Worm (Caenorhabditis elegans) whole organism, L4 larva: ENCODE measurements around the gene spig-6.

ENCODE experiments used
- F37D6.2 ChIP-seq: sonication (generic microtip); optimal IDR thresholded peaks from 2 replicates; lab custom pipeline; 2016; ENCODE audit warnings: mild to moderate bottlenecking, missing genetic modification characterization, missing compliant biosample characterization
- F44E2.7 ChIP-seq: fragments of 200-800 bp; sonication (Bioruptor generic); IDR thresholded peaks from 2 replicates; pipeline ENCODE4 v2.1.2; 2022; ENCODE audit warnings: missing genetic modification characterization, missing compliant biosample characterization
- T20F7.1 ChIP-seq: fragments of 200-800 bp; sonication (Bioruptor generic); optimal IDR thresholded peaks from 2 replicates; lab custom pipeline; 2018; ENCODE audit warnings: mild to moderate bottlenecking, missing genetic modification characterization, missing compliant biosample characterization
- ama-1 ChIP-seq: fragments of 150-350 bp; optimal IDR thresholded peaks from 2 replicates; lab custom pipeline; 2014; ENCODE audit warnings: inconsistent platforms, mixed read lengths
- daf-8 ChIP-seq: fragments of 200-800 bp; sonication (Bioruptor generic); IDR thresholded peaks from 2 replicates; pipeline ENCODE4 v1.3.6; 2022; ENCODE audit warnings: missing genetic modification characterization, missing compliant biosample characterization
- fos-1 ChIP-seq: fragments of 150-350 bp; optimal IDR thresholded peaks from 2 replicates; lab custom pipeline; 2014; ENCODE audit warnings: missing biosample characterization, missing genetic modification characterization
- lin-1 ChIP-seq: fragments of 200-800 bp; sonication (Bioruptor generic); IDR thresholded peaks from 2 replicates; pipeline ENCODE4 v1.3.6; 2022; ENCODE audit warnings: missing genetic modification reagents, missing genetic modification characterization, missing compliant biosample characterization
- lin-39 ChIP-seq: fragments of 150-350 bp; optimal IDR thresholded peaks from 2 replicates; lab custom pipeline; 2014; ENCODE audit warnings: missing biosample characterization, missing genetic modification reagents, missing genetic modification characterization
- mdl-1 ChIP-seq, 2 experiments: fragments of 150-350 bp in 1 of 2; sonication (generic microtip) in 1 of 2; optimal IDR thresholded peaks; 2 replicates each; lab custom pipeline; 2014 to 2017; ENCODE audit warnings: missing biosample characterization in 2 of 2, missing genetic modification characterization in 2 of 2
- nhr-11 ChIP-seq: fragments of 150-350 bp; optimal IDR thresholded peaks from 2 replicates; lab custom pipeline; 2014; ENCODE audit warnings: missing biosample characterization, missing genetic modification characterization
- skn-1 ChIP-seq: fragments of 150-350 bp; optimal IDR thresholded peaks from 2 replicates; lab custom pipeline; 2014; ENCODE audit warnings: missing biosample characterization, missing genetic modification characterization
- snpc-4 ChIP-seq: fragments of 150-350 bp; optimal IDR thresholded peaks from 2 replicates; lab custom pipeline; 2014; ENCODE audit warnings: missing biosample characterization, missing genetic modification characterization
- unc-62 ChIP-seq, 3 experiments: fragments of 150-350 bp in 1 of 3; sonication (generic microtip); optimal IDR thresholded peaks in 2 of 3; peaks in 1 of 3; 1 replicate in 1 of 3; 2 replicates in 2 of 3; lab custom pipeline; 2014 to 2017; ENCODE audit warnings: missing biosample characterization in 3 of 3, missing genetic modification characterization in 3 of 3, missing genetic modification reagents in 3 of 3, missing genotype in 1 of 3
- ztf-7 ChIP-seq: fragments of 150-350 bp; optimal IDR thresholded peaks from 2 replicates; lab custom pipeline; 2014; ENCODE audit warnings: missing biosample characterization, missing genetic modification characterization

ce11 chrV:16467840-16468239 lies 13.5 kb upstream of the spig-6 start, which contains the start of gene sru-44:
- TF ChIP-seq mdl-1 (tag; optimal IDR thresholded peaks at IDR 0.05; lab: Kevin White, UChicago), result no peak
- TF ChIP-seq fos-1 (tag; lab: Kevin White, UChicago), result no peak
- TF ChIP-seq unc-62 (GFP tag; optimal IDR thresholded peaks at IDR 0.05 in 1 of 2; lab: Kevin White, UChicago), result peak in 1 of 2 experiments; percentile 28
- TF ChIP-seq unc-62 (tag; optimal IDR thresholded peaks at IDR 0.05; lab: Kevin White, UChicago), result no peak
- no peak for TF ChIP-seq snpc-4 (tag; lab: Kevin White, UChicago)
- TF ChIP-seq lin-1 (GFP tag; lab: Robert Waterston, UW), result no peak
- TF ChIP-seq daf-8 (GFP tag; lab: Robert Waterston, UW), result no peak
- no peak for TF ChIP-seq T20F7.1 (GFP tag; lab: Kevin White, UChicago)
- no peak for TF ChIP-seq ztf-7 (tag; lab: Kevin White, UChicago)
- TF ChIP-seq nhr-11 (tag; lab: Kevin White, UChicago), result no peak
- no peak for TF ChIP-seq F44E2.7 (GFP tag; lab: Robert Waterston, UW)
- no peak for TF ChIP-seq ama-1
- TF ChIP-seq lin-39 (tag; lab: Kevin White, UChicago), result no peak
- TF ChIP-seq skn-1, result no peak
- no peak for TF ChIP-seq F37D6.2 (tag; lab: Kevin White, UChicago)
